Fruit fly (Drosophila melanogaster): ENCODE measurements around the gene pzg.

Gene pzg

dm6 chr3L:21256062-21257023 is 29.6 kb upstream of the pzg start:
- TF ChIP-seq cnc (optimal IDR thresholded peaks at IDR 0.05) = no peak
- TF ChIP-seq CG5204 (GFP tag; optimal IDR thresholded peaks at IDR 0.05) = no peak
- TF ChIP-seq CG1620 (GFP tag; optimal IDR thresholded peaks at IDR 0.05) = no peak
- TF ChIP-seq Crg-1 (GFP tag; optimal IDR thresholded peaks at IDR 0.05) = no peak
- TF ChIP-seq ovo (GFP tag; optimal IDR thresholded peaks at IDR 0.05) = no peak
- TF ChIP-seq CG7045 (GFP tag; optimal IDR thresholded peaks at IDR 0.05) = no peak
- TF ChIP-seq CG33017 (tag; optimal IDR thresholded peaks at IDR 0.05) = no peak
- no peak for TF ChIP-seq Mnt (GFP tag; optimal IDR thresholded peaks at IDR 0.05)
- no peak for TF ChIP-seq CG14711 (tag; optimal IDR thresholded peaks at IDR 0.05)
- no peak for TF ChIP-seq CG7101 (tag; optimal IDR thresholded peaks at IDR 0.05)
- TF ChIP-seq CG11617 (GFP tag; optimal IDR thresholded peaks at IDR 0.05) = no peak
- TF ChIP-seq Hr96 (GFP tag; optimal IDR thresholded peaks at IDR 0.05) = no peak
- TF ChIP-seq tj (GFP tag; optimal IDR thresholded peaks at IDR 0.05) = no peak
- no peak for TF ChIP-seq Clk (GFP tag; optimal IDR thresholded peaks at IDR 0.05)

dm6 chr3L:21257731-21258130 is 28.2 kb upstream of the pzg start, which contains the start of gene CG43218:
TSS of gene CG43218 (plus strand) at chr3L:21258020.
- TF ChIP-seq cic (GFP tag; optimal IDR thresholded peaks at IDR 0.05) (no peak), tj (GFP tag; optimal IDR thresholded peaks at IDR 0.05) (no peak), CG7045 (GFP tag; optimal IDR thresholded peaks at IDR 0.05) (no peak), bab1 (GFP tag; optimal IDR thresholded peaks at IDR 0.05) (no peak), CG7101 (tag; optimal IDR thresholded peaks at IDR 0.05) (no peak), ovo (GFP tag; optimal IDR thresholded peaks at IDR 0.05) (no peak), CG14711 (tag; optimal IDR thresholded peaks at IDR 0.05) (no peak), CG33017 (tag; optimal IDR thresholded peaks at IDR 0.05) (no peak), CG11617 (GFP tag; optimal IDR thresholded peaks at IDR 0.05) (no peak)

dm6 chr3L:21259257-21259656 is 26.6 kb upstream of the pzg start:
- TF ChIP-seq CG7101 (tag; optimal IDR thresholded peaks at IDR 0.05) (no peak), ovo (GFP tag; optimal IDR thresholded peaks at IDR 0.05) (no peak), cnc (optimal IDR thresholded peaks at IDR 0.05) (no peak), cic (GFP tag; optimal IDR thresholded peaks at IDR 0.05) (no peak), pad (GFP tag; optimal IDR thresholded peaks at IDR 0.05) (no peak), CG1620 (GFP tag; optimal IDR thresholded peaks at IDR 0.05) (no peak), CG33017 (tag; optimal IDR thresholded peaks at IDR 0.05) (no peak), Clk (GFP tag; optimal IDR thresholded peaks at IDR 0.05) (no peak), Hr96 (GFP tag; optimal IDR thresholded peaks at IDR 0.05) (no peak), toe (GFP tag; optimal IDR thresholded peaks at IDR 0.05) (no peak), Crg-1 (GFP tag; optimal IDR thresholded peaks at IDR 0.05) (no peak), bab1 (GFP tag; optimal IDR thresholded peaks at IDR 0.05) (no peak), CG7045 (GFP tag; optimal IDR thresholded peaks at IDR 0.05) (no peak), kay (GFP tag; ENCODE audit: borderline replicate concordance) (no peak), Mnt (GFP tag; optimal IDR thresholded peaks at IDR 0.05) (no peak), CG5204 (GFP tag; optimal IDR thresholded peaks at IDR 0.05) (no peak)

dm6 chr3L:21261403-21262164 is 24.3 kb upstream of the pzg start:
- TF ChIP-seq tj (GFP tag; optimal IDR thresholded peaks at IDR 0.05) (peak; percentile 17), Mnt (GFP tag; optimal IDR thresholded peaks at IDR 0.05) (no peak), ovo (GFP tag; optimal IDR thresholded peaks at IDR 0.05) (no peak), CG33017 (tag; optimal IDR thresholded peaks at IDR 0.05) (no peak), cic (GFP tag; optimal IDR thresholded peaks at IDR 0.05) (no peak), CG7045 (GFP tag; optimal IDR thresholded peaks at IDR 0.05) (no peak), bab1 (GFP tag; optimal IDR thresholded peaks at IDR 0.05) (no peak), kay (GFP tag; ENCODE audit: borderline replicate concordance) (no peak)

- no peak for TF ChIP-seq tj (GFP tag; optimal IDR thresholded peaks at IDR 0.05)
Observed at dm6 chr3L:21262426-21262825, 23.5 kb upstream of the pzg start.

dm6 chr3L:21266101-21266656 is 19.7 kb upstream of the pzg start:
- TF ChIP-seq CG14711 (tag; optimal IDR thresholded peaks at IDR 0.05) (peak; percentile 8), bab1 (GFP tag; optimal IDR thresholded peaks at IDR 0.05) (no peak), CG11617 (GFP tag; optimal IDR thresholded peaks at IDR 0.05) (peak; percentile 17), cnc (optimal IDR thresholded peaks at IDR 0.05) (no peak), CG1620 (GFP tag; optimal IDR thresholded peaks at IDR 0.05) (no peak), tj (GFP tag; optimal IDR thresholded peaks at IDR 0.05) (no peak), kay (GFP tag; ENCODE audit: borderline replicate concordance) (no peak), Hr96 (GFP tag; optimal IDR thresholded peaks at IDR 0.05) (no peak), cic (GFP tag; optimal IDR thresholded peaks at IDR 0.05) (peak; percentile 58), Mnt (GFP tag; optimal IDR thresholded peaks at IDR 0.05) (no peak), CG33017 (tag; optimal IDR thresholded peaks at IDR 0.05) (peak; percentile 32), Clk (GFP tag; optimal IDR thresholded peaks at IDR 0.05) (no peak), pad (GFP tag; optimal IDR thresholded peaks at IDR 0.05) (peak; percentile 9), CG7045 (GFP tag; optimal IDR thresholded peaks at IDR 0.05) (no peak), CG7101 (tag; optimal IDR thresholded peaks at IDR 0.05) (peak; percentile 2), toe (GFP tag; optimal IDR thresholded peaks at IDR 0.05) (no peak), ovo (GFP tag; optimal IDR thresholded peaks at IDR 0.05) (no peak), CG12768 (GFP tag; optimal IDR thresholded peaks at IDR 0.05) (peak; percentile 41), Crg-1 (GFP tag; optimal IDR thresholded peaks at IDR 0.05) (no peak), CG5204 (GFP tag; optimal IDR thresholded peaks at IDR 0.05) (no peak)

All from whole organism, adult.